Fruit fly (Drosophila melanogaster) whole organism, pupa: ENCODE results near the gene Nepl9.

Experiments
- CG10348 ChIP-seq: fragments of 200-800 bp; sonication (Bioruptor generic); IDR thresholded peaks from 2 replicates; pipeline ENCODE4 v1.3.6; 2022; ENCODE audit warnings: missing biosample characterization, missing genetic modification characterization
- CG12605 ChIP-seq: fragments of 200-800 bp; sonication (Bioruptor generic); IDR thresholded peaks from 2 replicates; pipeline ENCODE4 v1.3.6; 2022; ENCODE audit warnings: missing biosample characterization, missing genetic modification characterization
- CG13204 ChIP-seq: fragments of 200-800 bp; sonication (Bioruptor generic); optimal IDR thresholded peaks from 2 replicates; lab custom pipeline; 2018; ENCODE audit warnings: missing biosample characterization, mild to moderate bottlenecking, missing genetic modification characterization, moderate library complexity
- CG14655 ChIP-seq: fragments of 200-800 bp; sonication (Bioruptor generic); optimal IDR thresholded peaks from 3 replicates; lab custom pipeline; 2017; ENCODE audit warnings: mild to moderate bottlenecking, missing biosample characterization, missing genetic modification reagents, missing genetic modification characterization
- CG15710 ChIP-seq: fragments of 200-800 bp; sonication (Bioruptor generic); optimal IDR thresholded peaks from 2 replicates; lab custom pipeline; 2018; ENCODE audit warnings: missing biosample characterization, mild to moderate bottlenecking, missing genetic modification characterization, moderate library complexity
- CG17806 ChIP-seq: fragments of 200-800 bp; sonication (Bioruptor generic); optimal IDR thresholded peaks from 2 replicates; lab custom pipeline; 2018; ENCODE audit warnings: missing biosample characterization, mild to moderate bottlenecking, missing genetic modification characterization, moderate library complexity
- CG32121 ChIP-seq: fragments of 200-800 bp; sonication (Bioruptor generic); IDR thresholded peaks from 2 replicates; pipeline ENCODE4 v1.3.6; 2022; ENCODE audit warnings: missing biosample characterization, missing genetic modification characterization
- CG34367 ChIP-seq: fragments of 200-800 bp; sonication (Bioruptor generic); optimal IDR thresholded peaks from 2 replicates; lab custom pipeline; 2018; ENCODE audit warnings: missing biosample characterization, mild to moderate bottlenecking, missing genetic modification characterization
- CG4496 ChIP-seq: fragments of 200-800 bp; sonication (Bioruptor generic); IDR thresholded peaks from 3 replicates; pipeline ENCODE4 v1.3.6; 2022; ENCODE audit warnings: missing biosample characterization, missing genetic modification characterization
- CG8159 ChIP-seq: fragments of 200-800 bp; sonication (Bioruptor generic); optimal IDR thresholded peaks from 3 replicates; lab custom pipeline; 2018; ENCODE audit warnings: missing biosample characterization, mild to moderate bottlenecking, missing genetic modification characterization, moderate library complexity
- CG8301 ChIP-seq: fragments of 200-800 bp; sonication (Bioruptor generic); optimal IDR thresholded peaks from 2 replicates; lab custom pipeline; 2018; ENCODE audit warnings: missing biosample characterization, mild to moderate bottlenecking, missing genetic modification characterization
- CG9948 ChIP-seq: fragments of 200-800 bp; sonication (Bioruptor generic); optimal IDR thresholded peaks from 2 replicates; lab custom pipeline; 2018; ENCODE audit warnings: missing biosample characterization, mild to moderate bottlenecking, missing genetic modification characterization, moderate library complexity
- D1 ChIP-seq: fragments of 200-800 bp; sonication (Bioruptor generic); optimal IDR thresholded peaks from 2 replicates; lab custom pipeline; 2018; ENCODE audit warnings: missing biosample characterization, mild to moderate bottlenecking, missing genetic modification characterization, moderate library complexity
- EcR ChIP-seq: fragments of 200-800 bp; sonication (Bioruptor generic); optimal IDR thresholded peaks from 3 replicates; lab custom pipeline; 2019; ENCODE audit warnings: missing biosample characterization, missing genetic modification characterization, mild to moderate bottlenecking, moderate library complexity, missing genetic modification reagents
- Ets98B ChIP-seq: fragments of 200-800 bp; sonication (Bioruptor generic); IDR thresholded peaks from 2 replicates; pipeline ENCODE4 v1.3.6; 2022; ENCODE audit warnings: missing biosample characterization, missing genetic modification characterization
- Pif1A ChIP-seq: fragments of 200-800 bp; sonication (Bioruptor generic); optimal IDR thresholded peaks from 3 replicates; lab custom pipeline; 2016; ENCODE audit warnings: missing biosample characterization, missing genetic modification characterization
- Pif1B ChIP-seq: fragments of 200-800 bp; sonication (Bioruptor generic); optimal IDR thresholded peaks from 3 replicates; lab custom pipeline; 2016; ENCODE audit warnings: missing biosample characterization, missing genetic modification characterization
- Snoo ChIP-seq: fragments of 200-800 bp; sonication (Bioruptor generic); optimal IDR thresholded peaks from 3 replicates; lab custom pipeline; 2017; ENCODE audit warnings: missing biosample characterization, mild to moderate bottlenecking, missing genetic modification characterization, inconsistent platforms
- fd96Ca ChIP-seq: fragments of 200-800 bp; sonication (Bioruptor generic); IDR thresholded peaks from 3 replicates; pipeline ENCODE4 v1.3.6; 2022; ENCODE audit warnings: missing biosample characterization, missing genetic modification characterization
- gl ChIP-seq: fragments of 200-800 bp; sonication (Bioruptor generic); optimal IDR thresholded peaks from 2 replicates; lab custom pipeline; 2018; ENCODE audit warnings: missing biosample characterization, mild to moderate bottlenecking, missing genetic modification characterization
- rn ChIP-seq: fragments of 200-800 bp; sonication (Bioruptor generic); IDR thresholded peaks from 2 replicates; pipeline ENCODE4 v1.3.6; 2022; ENCODE audit warnings: missing biosample characterization, missing genetic modification characterization

The Nepl9 gene

DNA sequence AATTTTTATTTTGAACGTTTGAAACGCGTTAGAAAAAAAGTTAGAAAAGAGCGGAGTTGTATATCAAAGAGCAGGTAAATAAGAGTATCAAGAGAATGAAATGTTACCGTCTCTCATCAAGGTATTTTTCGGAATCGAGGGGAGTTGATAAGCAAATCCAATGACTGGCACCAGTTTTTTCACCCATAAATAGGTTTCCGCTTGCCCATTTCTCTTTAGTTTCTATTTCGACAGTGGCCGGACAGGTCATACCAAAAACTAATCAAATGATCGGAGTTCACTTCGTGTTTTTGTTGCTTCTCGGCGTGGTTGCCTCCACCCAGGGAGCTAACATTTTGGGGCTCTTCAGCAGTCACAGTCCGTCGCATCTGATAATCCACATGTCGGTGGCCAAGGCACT, 43.1 kb downstream of the Nepl9 start, which contains the start of gene Ugt37C2:
Ugt37C2 (plus strand) TSS at position 242 of the 400 bp plus-strand sequence.
- TF ChIP-seq CG14655 (no peak), CG8301 (tag; lab: Kevin White, UChicago) (no peak), fd96Ca (GFP tag; lab: Robert Waterston, UW) (no peak), rn (GFP tag; lab: Robert Waterston, UW) (no peak), CG10348 (GFP tag; lab: Robert Waterston, UW) (no peak), CG15710 (no peak), EcR (no peak), Pif1B (GFP tag; lab: Kevin White, UChicago) (no peak), CG13204 (GFP tag; lab: Kevin White, UChicago) (no peak), gl (tag; lab: Kevin White, UChicago) (no peak), Ets98B (GFP tag; lab: Robert Waterston, UW) (no peak), Snoo (tag; lab: Kevin White, UChicago) (no peak)
- TF ChIP-seq, all 21 proteins: peak for 0

DNA sequence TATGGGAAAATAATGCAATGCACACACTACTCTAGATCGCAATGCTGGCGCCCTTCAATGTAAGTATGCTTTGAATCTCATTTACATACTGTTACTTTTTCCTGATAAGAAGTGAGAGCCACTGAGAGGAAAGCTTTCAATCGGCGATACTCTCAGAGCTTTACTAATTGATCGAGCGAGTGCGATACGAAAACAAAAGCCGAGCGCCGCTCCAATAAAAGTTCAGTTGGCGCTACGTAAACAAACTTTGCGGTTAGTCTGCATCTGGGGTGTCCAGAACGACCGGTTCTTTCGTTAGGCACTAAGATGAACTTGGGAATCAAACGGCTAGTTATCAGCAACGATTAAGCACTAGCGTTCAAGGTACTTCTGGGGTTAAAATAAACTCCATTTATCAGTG, 45.7 kb downstream of the Nepl9 start, which contains the start of gene CG17928:
CG17928 (plus strand) TSS at position 224 of the 400 bp plus-strand sequence.
- TF ChIP-seq D1: no peak
- TF ChIP-seq CG4496 (GFP tag; lab: Robert Waterston, UW): peak; percentile 63; the same call in 2 of the 3 replicates

DNA sequence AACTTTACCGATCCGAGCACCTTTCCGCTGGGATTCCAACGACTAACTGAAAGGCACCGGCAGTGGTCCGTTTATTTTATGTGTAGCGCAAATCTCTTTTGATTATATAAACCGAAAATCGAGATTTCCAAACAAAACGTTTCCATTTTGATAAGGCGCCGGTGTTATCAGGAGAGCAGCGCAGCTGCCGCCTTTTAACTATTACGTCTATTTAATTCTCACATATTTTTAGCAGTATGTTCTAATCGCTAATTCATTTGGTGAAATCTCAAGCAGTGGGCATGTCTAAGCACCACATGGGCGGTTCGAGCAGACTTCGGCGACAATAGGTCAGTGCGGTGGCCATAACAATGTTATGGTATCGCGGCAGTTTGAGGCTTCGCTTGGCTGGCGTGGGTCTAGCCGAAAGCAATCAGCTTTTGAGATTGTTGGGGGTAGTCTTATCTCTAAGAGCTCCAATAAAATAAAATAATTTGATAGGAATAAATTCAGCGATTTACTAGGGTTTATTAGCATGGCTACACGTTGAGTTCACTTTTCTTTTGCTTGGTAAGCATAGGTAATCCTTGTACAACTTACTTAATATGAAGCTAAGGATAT, 46.3 kb downstream of the Nepl9 start, which contains the start of gene Cyt-b5-r:
Cyt-b5-r (minus strand) TSS at position 51 of the 600 bp plus-strand sequence.
- TF ChIP-seq fd96Ca (GFP tag; lab: Robert Waterston, UW) (no peak), Pif1B (GFP tag; lab: Kevin White, UChicago) (no peak), EcR (no peak), CG8159 (tag; lab: Kevin White, UChicago) (no peak), CG34367 (no peak), D1 (no peak), Ets98B (GFP tag; lab: Robert Waterston, UW) (no peak), CG4496 (GFP tag; lab: Robert Waterston, UW) (no peak), CG9948 (tag; lab: Kevin White, UChicago) (no peak), CG8301 (tag; lab: Kevin White, UChicago) (no peak), CG15710 (no peak), CG10348 (GFP tag; lab: Robert Waterston, UW) (no peak), gl (tag; lab: Kevin White, UChicago) (no peak), CG17806 (tag; lab: Kevin White, UChicago) (no peak), CG12605 (GFP tag; lab: Robert Waterston, UW) (no peak), CG14655 (no peak), Snoo (tag; lab: Kevin White, UChicago) (no peak), rn (GFP tag; lab: Robert Waterston, UW) (no peak), Pif1A (GFP tag; lab: Kevin White, UChicago) (no peak)

DNA sequence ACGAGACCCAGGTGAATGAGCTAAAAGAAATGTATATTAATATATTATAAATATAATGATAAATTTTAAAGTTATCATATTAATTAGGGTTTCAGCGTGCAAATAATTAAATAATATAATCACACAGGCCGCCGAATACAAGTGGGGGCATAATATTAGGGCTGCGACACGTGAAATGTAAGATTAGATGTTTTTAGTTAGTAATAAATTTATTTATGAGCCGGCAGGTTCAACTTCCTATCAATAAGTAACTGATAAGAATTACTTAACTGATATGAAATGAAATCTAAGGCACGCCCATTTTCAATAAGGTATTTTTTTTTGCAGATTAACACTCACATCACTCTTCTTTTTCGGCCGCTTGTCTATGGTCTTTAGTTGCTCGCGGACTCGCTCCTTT, 47.2 kb downstream of the Nepl9 start:
- TF ChIP-seq fd96Ca (GFP tag; lab: Robert Waterston, UW) (no peak), CG8159 (tag; lab: Kevin White, UChicago) (no peak), rn (GFP tag; lab: Robert Waterston, UW) (no peak), CG34367 (no peak), CG32121 (GFP tag; lab: Robert Waterston, UW) (no peak), CG13204 (GFP tag; lab: Kevin White, UChicago) (no peak), Snoo (tag; lab: Kevin White, UChicago) (no peak), Pif1B (GFP tag; lab: Kevin White, UChicago) (no peak), CG15710 (no peak), CG4496 (GFP tag; lab: Robert Waterston, UW) (no peak)

dm6 chr2L:16788885-16789284, 48.2 kb downstream of the Nepl9 start:
- TF ChIP-seq CG8159 (tag; lab: Kevin White, UChicago) (no peak), CG17806 (tag; lab: Kevin White, UChicago) (no peak), CG32121 (GFP tag; lab: Robert Waterston, UW) (no peak)
- TF ChIP-seq, all 21 proteins: peak for 0

- TF ChIP-seq CG8159 (tag; lab: Kevin White, UChicago) (no peak), CG10348 (GFP tag; lab: Robert Waterston, UW) (no peak), Pif1A (GFP tag; lab: Kevin White, UChicago) (no peak), fd96Ca (GFP tag; lab: Robert Waterston, UW) (no peak), CG12605 (GFP tag; lab: Robert Waterston, UW) (no peak), CG14655 (no peak), CG34367 (no peak), Pif1B (GFP tag; lab: Kevin White, UChicago) (no peak)
Observed at dm6 chr2L:16787548-16787947, 49.5 kb downstream of the Nepl9 start.
